Worm (Caenorhabditis elegans): ENCODE data around the gene M57.2.

M57.2 gene

DNA sequence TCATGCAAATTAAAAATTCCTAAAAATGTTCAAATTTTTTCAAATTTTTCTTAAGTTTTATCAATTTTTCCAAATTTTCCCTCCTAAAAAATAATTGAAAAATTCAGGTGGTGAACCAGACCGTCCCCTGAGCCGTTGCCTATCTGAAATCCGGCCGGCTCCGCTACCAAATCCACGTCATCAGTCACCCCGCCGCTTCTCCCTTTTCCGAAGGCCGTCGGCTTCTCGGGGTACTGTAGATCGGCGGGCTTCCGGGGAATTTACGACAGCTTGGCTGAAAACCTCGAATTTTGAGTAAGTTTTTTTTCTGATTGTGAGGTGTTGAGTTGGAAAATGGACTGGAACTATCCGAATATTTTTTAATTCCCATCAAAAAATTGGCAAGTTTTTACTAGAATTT lies 43.5 kb downstream of the M57.2 start:
- TF ChIP-seq ama-1 (optimal IDR thresholded peaks at IDR 0.05), result no peak
- TF ChIP-seq jun-1 (tag; optimal IDR thresholded peaks at IDR 0.05), result no peak
- TF ChIP-seq skn-1 (tag; optimal IDR thresholded peaks at IDR 0.05), result no peak
- no peak for TF ChIP-seq hmg-11 (tag; optimal IDR thresholded peaks at IDR 0.05)
- TF ChIP-seq ztf-4 (tag; optimal IDR thresholded peaks at IDR 0.05), result no peak
- no peak for TF ChIP-seq daf-12 (tag; optimal IDR thresholded peaks at IDR 0.05)
- no peak for TF ChIP-seq ceh-16 (tag; optimal IDR thresholded peaks at IDR 0.05)
- TF ChIP-seq lsy-12 (tag; optimal IDR thresholded peaks at IDR 0.05), result no peak
- TF ChIP-seq R02D3.7 (tag; optimal IDR thresholded peaks at IDR 0.05), result no peak
- no peak for TF ChIP-seq zag-1 (tag; optimal IDR thresholded peaks at IDR 0.05)
- TF ChIP-seq lin-39 (tag; optimal IDR thresholded peaks at IDR 0.05), result no peak

DNA sequence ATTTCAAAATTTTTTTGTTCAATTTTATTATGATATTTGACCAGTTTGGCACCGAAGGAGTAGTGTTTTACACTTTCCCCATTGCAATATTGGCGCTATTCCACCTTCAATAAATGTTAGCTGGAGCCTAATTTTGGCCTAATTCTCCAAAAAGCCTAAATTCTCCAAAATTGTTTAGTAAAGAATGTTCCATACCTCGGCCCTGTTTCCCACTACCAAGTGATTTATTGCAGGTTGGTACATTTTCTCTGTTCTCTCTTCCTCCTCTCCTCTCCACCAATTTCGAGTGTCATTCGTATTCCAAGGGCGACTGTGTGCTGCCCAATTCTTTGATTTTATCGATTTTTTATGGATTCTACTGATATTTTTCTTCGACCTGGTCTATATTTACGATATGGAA lies 51.0 kb downstream of the M57.2 start, which contains the start of gene Y37E11B.2:
Gene Y37E11B.2 (plus strand): TSS at position 301 of the 400 bp plus-strand sequence.
- TF ChIP-seq R02D3.7 (tag; optimal IDR thresholded peaks at IDR 0.05) (no peak), ceh-28 (tag; optimal IDR thresholded peaks at IDR 0.05) (no peak), mml-1 (tag; optimal IDR thresholded peaks at IDR 0.05) (no peak)

DNA sequence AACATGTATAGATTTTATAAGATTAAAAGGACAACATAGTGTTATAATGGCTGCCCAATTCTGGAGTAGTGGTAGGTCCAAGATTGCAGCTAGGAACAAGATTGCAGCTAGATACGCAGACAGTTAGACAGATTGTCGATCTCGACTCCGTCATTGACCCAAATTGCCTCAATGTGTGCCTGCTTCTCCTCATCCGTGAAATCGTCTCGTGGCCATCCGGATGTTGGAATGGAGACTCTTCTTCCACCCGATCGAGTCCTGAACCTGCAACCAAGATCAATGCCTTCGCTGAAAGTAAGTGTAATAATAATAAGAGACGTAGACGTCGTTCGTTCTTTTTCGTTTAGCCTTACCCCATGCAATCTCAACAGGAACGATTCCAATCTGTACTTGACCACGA lies 51.5 kb downstream of the M57.2 start:
- TF ChIP-seq nhr-67 (tag; optimal IDR thresholded peaks at IDR 0.05) (no peak), pqm-1 (tag; optimal IDR thresholded peaks at IDR 0.05) (no peak), tbx-2 (tag; optimal IDR thresholded peaks at IDR 0.05) (no peak), nhr-28 (tag; optimal IDR thresholded peaks at IDR 0.05) (no peak), hmg-11 (tag; optimal IDR thresholded peaks at IDR 0.05) (no peak), nfya-1 (tag; optimal IDR thresholded peaks at IDR 0.05; ENCODE audit: insufficient read depth) (no peak), ztf-11 (tag; optimal IDR thresholded peaks at IDR 0.05) (no peak), ztf-4 (tag; optimal IDR thresholded peaks at IDR 0.05) (no peak), fos-1 (tag; optimal IDR thresholded peaks at IDR 0.05) (no peak), skn-1 (tag; optimal IDR thresholded peaks at IDR 0.05) (no peak), nhr-23 (tag; optimal IDR thresholded peaks at IDR 0.05) (no peak), daf-12 (tag; optimal IDR thresholded peaks at IDR 0.05) (no peak), aly-2 (tag; optimal IDR thresholded peaks at IDR 0.05) (no peak), ZK546.5 (tag; optimal IDR thresholded peaks at IDR 0.05) (no peak), egl-27 (tag; optimal IDR thresholded peaks at IDR 0.05) (no peak)

DNA sequence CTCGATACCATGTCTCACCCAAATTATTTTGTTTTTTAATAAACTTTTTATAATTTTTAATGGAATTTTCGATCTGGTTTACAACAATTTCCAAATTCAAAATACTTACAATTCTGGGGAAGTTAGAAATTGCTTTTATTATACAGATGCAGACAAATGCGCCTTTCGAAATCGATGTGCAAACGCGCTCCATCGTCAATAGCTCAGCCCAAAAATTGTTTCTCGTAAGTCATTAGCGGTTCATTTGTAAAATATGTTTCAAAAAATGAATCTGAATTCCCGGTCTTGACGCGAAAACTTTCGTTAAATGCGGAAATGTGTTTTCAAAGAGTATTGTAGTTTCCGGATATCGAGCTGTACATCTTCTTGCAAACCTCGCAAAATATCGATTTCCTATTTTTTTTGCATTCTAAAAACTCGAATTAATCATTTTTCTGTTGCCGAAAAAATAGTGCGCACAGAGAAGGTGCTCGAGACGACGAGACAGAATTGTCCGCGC lies 52.4 kb downstream of the M57.2 start, which contains the start of gene Y37E11B.1:
Gene Y37E11B.1 (plus strand): TSS at position 145 of the 499 bp plus-strand sequence.
- TF ChIP-seq mml-1 (tag; optimal IDR thresholded peaks at IDR 0.05) (no peak), nhr-25 (tag; optimal IDR thresholded peaks at IDR 0.05) (no peak), skn-1 (tag; optimal IDR thresholded peaks at IDR 0.05) (no peak), lin-39 (tag; optimal IDR thresholded peaks at IDR 0.05) (no peak), nhr-76 (tag; optimal IDR thresholded peaks at IDR 0.05) (no peak), egl-27 (tag; optimal IDR thresholded peaks at IDR 0.05) (no peak), hmg-11 (tag; optimal IDR thresholded peaks at IDR 0.05) (no peak)

Data from whole organism, L3 larva.